Fruit fly (Drosophila melanogaster): ENCODE results near the gene CG5768.

Gene CG5768

DNA sequence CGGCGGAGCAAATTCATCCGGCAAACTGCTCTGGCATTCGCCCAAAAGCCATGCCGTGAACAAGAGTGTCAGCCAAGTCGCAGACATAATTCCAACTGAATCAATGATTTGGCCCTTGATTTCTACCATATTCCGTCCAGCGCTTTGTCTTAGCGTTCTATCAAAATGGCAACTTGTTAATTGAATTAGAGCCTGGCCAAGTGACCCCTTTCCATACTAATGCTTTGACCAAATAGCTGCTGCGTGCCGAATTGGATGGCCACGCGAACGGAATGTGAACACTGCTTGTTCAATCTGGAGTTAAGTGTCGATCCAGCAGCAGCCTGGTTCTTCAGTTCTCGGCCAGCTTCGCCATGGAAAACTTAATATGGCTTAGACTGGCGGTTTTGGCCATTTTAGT lies at the start of gene CG5768, which contains the start of gene CG13615:
CG5768 (minus strand) TSS at position 101 of the 400 bp plus-strand sequence.
CG13615 (plus strand) TSS at position 280 of the 400 bp plus-strand sequence.
- TF ChIP-seq Mio (GFP tag; optimal IDR thresholded peaks at IDR 0.05), result no peak
- TF ChIP-seq Dif (GFP tag; optimal IDR thresholded peaks at IDR 0.05; ENCODE audit: partially characterized antibody), result no peak
- TF ChIP-seq dsf (GFP tag; optimal IDR thresholded peaks at IDR 0.05; ENCODE audit: borderline replicate concordance), result no peak

DNA sequence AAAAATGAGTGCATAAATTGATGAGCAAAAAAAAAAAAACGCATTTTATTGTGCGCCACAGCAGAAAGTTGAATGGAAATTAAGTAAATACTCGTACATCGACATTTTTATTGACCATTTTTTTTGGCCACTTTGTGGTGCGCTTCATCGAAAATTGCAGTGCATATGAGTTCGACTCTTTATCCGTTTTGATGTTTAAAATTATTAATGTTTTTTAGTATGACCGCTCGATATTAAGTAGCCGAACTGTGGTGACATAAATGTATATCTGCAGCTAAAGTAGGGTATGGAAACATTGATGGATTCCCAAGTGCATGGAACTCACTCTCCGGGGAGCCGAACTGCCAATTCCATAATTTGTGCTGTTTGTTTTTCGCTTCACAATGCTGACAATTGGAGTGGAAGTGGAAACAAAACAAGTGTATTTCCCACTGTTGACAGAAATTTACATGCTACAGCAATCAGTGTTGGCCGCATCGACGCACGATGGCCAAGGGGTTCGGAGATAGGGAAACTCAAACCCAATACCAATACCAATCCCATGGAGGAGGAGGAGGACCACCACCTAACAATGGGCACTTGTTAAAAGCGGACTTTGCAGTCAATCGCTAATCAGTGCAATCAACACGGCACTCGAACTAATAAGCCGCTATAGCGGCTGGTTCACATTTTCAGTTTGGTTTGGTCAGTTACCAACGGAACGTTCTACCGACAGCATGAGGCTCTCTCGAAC lies 2.2 kb upstream of the CG5768 start, which contains the start of gene CG13616:
CG13616 (plus strand) TSS at position 683 of the 733 bp plus-strand sequence.
- TF ChIP-seq br (GFP tag; optimal IDR thresholded peaks at IDR 0.05) (no peak), OdsH (GFP tag; optimal IDR thresholded peaks at IDR 0.05) (no peak), dsf (GFP tag; optimal IDR thresholded peaks at IDR 0.05; ENCODE audit: borderline replicate concordance) (no peak), pan (optimal IDR thresholded peaks at IDR 0.05) (no peak), Jra (GFP tag; optimal IDR thresholded peaks at IDR 0.05) (no peak), CrebA (GFP tag; optimal IDR thresholded peaks at IDR 0.05; ENCODE audit: borderline replicate concordance) (no peak), Dif (GFP tag; optimal IDR thresholded peaks at IDR 0.05; ENCODE audit: partially characterized antibody) (no peak), sage (GFP tag; optimal IDR thresholded peaks at IDR 0.05) (no peak), CG32264 (GFP tag; optimal IDR thresholded peaks at IDR 0.05) (no peak)

DNA sequence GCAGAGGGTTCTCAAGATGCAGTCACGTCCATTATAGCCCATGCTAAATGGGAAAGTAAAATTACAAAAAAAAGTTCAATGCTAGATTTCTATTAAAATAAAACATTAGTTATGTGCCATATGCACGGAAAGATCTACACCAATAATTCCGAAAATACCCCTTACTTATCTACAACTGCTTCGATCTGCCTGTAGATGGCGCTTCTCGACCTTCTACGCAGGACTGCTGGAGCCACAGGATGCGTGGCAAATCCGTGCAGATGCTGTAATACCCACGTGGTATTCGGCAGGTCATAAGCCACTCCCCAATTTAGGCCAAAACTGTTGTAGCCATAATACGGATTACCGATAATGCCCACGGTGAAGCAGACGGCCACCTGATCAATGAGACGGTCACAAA lies 3.7 kb downstream of the CG5768 start:
- TF ChIP-seq Hr83 (GFP tag; optimal IDR thresholded peaks at IDR 0.05; ENCODE audit: poor library complexity, severe bottlenecking) (no peak), Sp1 (GFP tag; optimal IDR thresholded peaks at IDR 0.05) (no peak), jim (GFP tag; optimal IDR thresholded peaks at IDR 0.05) (no peak), woc (GFP tag; optimal IDR thresholded peaks at IDR 0.05) (no peak), dsf (GFP tag; optimal IDR thresholded peaks at IDR 0.05; ENCODE audit: borderline replicate concordance) (no peak), lola (GFP tag; optimal IDR thresholded peaks at IDR 0.05) (no peak), Hnf4 (GFP tag; optimal IDR thresholded peaks at IDR 0.05) (no peak), dl (GFP tag; optimal IDR thresholded peaks at IDR 0.05; ENCODE audit: insufficient read depth in 1 of 2, partially characterized antibody in 2 of 2) (no peak), Myc (optimal IDR thresholded peaks at IDR 0.05) (no peak), psq (GFP tag; optimal IDR thresholded peaks at IDR 0.05) (no peak), Rel (GFP tag; optimal IDR thresholded peaks at IDR 0.05) (no peak), Rel (tag; optimal IDR thresholded peaks at IDR 0.05) (no peak), h (GFP tag; optimal IDR thresholded peaks at IDR 0.05) (no peak), foxo (GFP tag; optimal IDR thresholded peaks at IDR 0.05) (no peak), usp (GFP tag; optimal IDR thresholded peaks at IDR 0.05) (no peak), N (GFP tag; optimal IDR thresholded peaks at IDR 0.05) (no peak), Dif (GFP tag; optimal IDR thresholded peaks at IDR 0.05; ENCODE audit: partially characterized antibody) (no peak), sage (GFP tag; optimal IDR thresholded peaks at IDR 0.05) (no peak), Abd-B (GFP tag; optimal IDR thresholded peaks at IDR 0.05) (no peak)

DNA sequence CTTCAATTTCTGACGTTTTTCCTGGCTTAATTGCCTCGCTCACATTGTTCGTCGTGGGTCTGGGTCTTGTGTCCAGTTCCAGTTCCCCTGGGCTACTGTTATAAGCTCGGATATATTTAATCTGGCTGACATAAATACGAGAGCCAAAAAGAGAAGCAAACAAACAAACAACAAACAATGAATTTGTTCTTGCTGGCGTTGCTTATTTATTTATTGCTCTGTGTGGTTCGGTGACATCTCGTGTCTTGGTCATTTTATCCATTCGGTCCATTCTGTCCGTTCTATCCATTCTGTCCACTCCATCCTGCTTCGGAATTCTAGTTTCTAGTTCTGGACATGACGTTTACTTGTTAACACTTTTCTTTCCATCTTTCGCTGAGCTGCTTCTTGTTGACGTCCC lies 5.2 kb downstream of the CG5768 start, which contains the start of gene CG17780:
CG17780 (minus strand) TSS at position 101 of the 400 bp plus-strand sequence.
- TF ChIP-seq Hr83 (GFP tag; optimal IDR thresholded peaks at IDR 0.05; ENCODE audit: poor library complexity, severe bottlenecking) (no peak), pan (optimal IDR thresholded peaks at IDR 0.05) (no peak)

DNA sequence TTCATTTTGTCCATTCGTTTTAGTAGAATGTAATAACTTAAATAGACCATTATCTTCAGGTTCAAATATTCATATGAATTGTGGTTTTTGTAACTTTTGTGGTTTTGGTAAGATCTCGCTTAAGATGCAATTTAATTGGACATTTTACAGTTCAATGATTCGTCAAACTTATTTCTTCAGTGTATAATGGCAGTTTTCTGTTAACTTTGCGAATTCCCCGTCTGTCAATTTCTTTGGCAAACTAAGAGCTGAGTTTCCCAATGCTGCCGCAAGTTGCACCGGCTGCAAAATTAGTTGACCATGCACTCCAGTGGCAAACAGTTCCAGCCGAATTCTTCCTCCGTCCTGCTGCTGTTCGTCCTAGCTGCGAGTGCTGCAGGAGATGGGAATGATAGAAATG lies 13.6 kb downstream of the CG5768 start, which contains the start of gene CG33342:
CG33342 (plus strand) TSS at position 301 of the 400 bp plus-strand sequence.
- TF ChIP-seq Dfd (GFP tag; optimal IDR thresholded peaks at IDR 0.05) (no peak), HLH106 (tag; optimal IDR thresholded peaks at IDR 0.05) (no peak), Rel (GFP tag; optimal IDR thresholded peaks at IDR 0.05) (no peak), Rel (tag; optimal IDR thresholded peaks at IDR 0.05) (no peak), CG9705 (GFP tag; optimal IDR thresholded peaks at IDR 0.05) (no peak), fru (GFP tag; optimal IDR thresholded peaks at IDR 0.05) (no peak), br (GFP tag; optimal IDR thresholded peaks at IDR 0.05) (no peak), lola (GFP tag; optimal IDR thresholded peaks at IDR 0.05) (no peak), foxo (GFP tag; optimal IDR thresholded peaks at IDR 0.05) (no peak), CrebA (GFP tag; optimal IDR thresholded peaks at IDR 0.05; ENCODE audit: borderline replicate concordance) (no peak), dmrt93B (GFP tag; optimal IDR thresholded peaks at IDR 0.05) (no peak), dl (GFP tag; optimal IDR thresholded peaks at IDR 0.05; ENCODE audit: insufficient read depth in 1 of 2, partially characterized antibody in 2 of 2) (no peak), Sp1 (GFP tag; optimal IDR thresholded peaks at IDR 0.05) (no peak), woc (GFP tag; optimal IDR thresholded peaks at IDR 0.05) (no peak), Myc (optimal IDR thresholded peaks at IDR 0.05) (no peak), psq (GFP tag; optimal IDR thresholded peaks at IDR 0.05) (no peak), dsf (GFP tag; optimal IDR thresholded peaks at IDR 0.05; ENCODE audit: borderline replicate concordance) (no peak), brk (GFP tag; optimal IDR thresholded peaks at IDR 0.05) (no peak), Dif (GFP tag; optimal IDR thresholded peaks at IDR 0.05; ENCODE audit: partially characterized antibody) (no peak), Vsx2 (GFP tag; optimal IDR thresholded peaks at IDR 0.05; ENCODE audit: partially characterized antibody) (no peak), tai (GFP tag; optimal IDR thresholded peaks at IDR 0.05) (no peak)
